Fruit fly (Drosophila melanogaster) whole organism, adult: ENCODE data around the gene Coq4.
A peak's percentile ranks its signal among the peaks of the same experiment; 100 is the strongest.

Experiments used
- CG11617 ChIP-seq: fragments of 200-800 bp; sonication (Bioruptor generic); optimal IDR thresholded peaks from 2 replicates; lab custom pipeline; 2017; ENCODE audit warnings: mild to moderate bottlenecking, missing biosample characterization, missing genetic modification reagents, missing genetic modification characterization
- CG12768 ChIP-seq: fragments of 200-800 bp; sonication (Bioruptor generic); optimal IDR thresholded peaks from 2 replicates; lab custom pipeline; 2017; ENCODE audit warnings: missing biosample characterization, missing genetic modification characterization, mild to moderate bottlenecking, moderate library complexity, missing genetic modification reagents
- CG14711 ChIP-seq: fragments of 200-800 bp; sonication (Bioruptor generic); optimal IDR thresholded peaks from 2 replicates; lab custom pipeline; 2018; ENCODE audit warnings: missing biosample characterization, mild to moderate bottlenecking, missing genetic modification characterization, moderate library complexity
- CG1620 ChIP-seq: fragments of 200-800 bp; sonication (Bioruptor generic); optimal IDR thresholded peaks from 2 replicates; lab custom pipeline; 2016; ENCODE audit warnings: missing biosample characterization, missing genetic modification characterization
- CG33017 ChIP-seq: fragments of 200-800 bp; sonication (Bioruptor generic); optimal IDR thresholded peaks from 2 replicates; lab custom pipeline; 2018; ENCODE audit warnings: missing biosample characterization, mild to moderate bottlenecking, missing genetic modification characterization, moderate library complexity
- CG5204 ChIP-seq: fragments of 200-800 bp; sonication (Bioruptor generic); optimal IDR thresholded peaks from 2 replicates; lab custom pipeline; 2016; ENCODE audit warnings: missing biosample characterization, missing genetic modification characterization
- CG7045 ChIP-seq: fragments of 200-800 bp; sonication (Bioruptor generic); optimal IDR thresholded peaks from 2 replicates; lab custom pipeline; 2017; ENCODE audit warnings: missing biosample characterization, mild to moderate bottlenecking, missing genetic modification characterization
- CG7101 ChIP-seq: fragments of 200-800 bp; sonication (Bioruptor generic); optimal IDR thresholded peaks from 2 replicates; lab custom pipeline; 2018; ENCODE audit warnings: missing biosample characterization, mild to moderate bottlenecking, missing genetic modification characterization, moderate library complexity
- Clk ChIP-seq: fragments of 200-800 bp; sonication (Bioruptor generic); optimal IDR thresholded peaks from 2 replicates; lab custom pipeline; 2017; ENCODE audit warnings: missing biosample characterization, missing genetic modification characterization
- Crg-1 ChIP-seq: fragments of 200-800 bp; sonication (Bioruptor generic); optimal IDR thresholded peaks from 2 replicates; lab custom pipeline; 2016; ENCODE audit warnings: missing biosample characterization, missing genetic modification characterization
- Hr96 ChIP-seq: fragments of 200-800 bp; sonication (Bioruptor generic); optimal IDR thresholded peaks from 2 replicates; lab custom pipeline; 2016; ENCODE audit warnings: missing biosample characterization, missing genetic modification characterization
- Mnt ChIP-seq: fragments of 200-800 bp; sonication (Bioruptor generic); optimal IDR thresholded peaks from 2 replicates; lab custom pipeline; 2016; ENCODE audit warnings: missing biosample characterization, mild to moderate bottlenecking, missing genetic modification characterization
- bab1 ChIP-seq: fragments of 200-800 bp; sonication (Bioruptor generic); optimal IDR thresholded peaks from 3 replicates; lab custom pipeline; 2019; ENCODE audit warnings: missing biosample characterization, mild to moderate bottlenecking, missing genetic modification characterization, moderate library complexity
- cic ChIP-seq: fragments of 200-800 bp; sonication (Bioruptor generic); optimal IDR thresholded peaks from 2 replicates; lab custom pipeline; 2017; ENCODE audit warnings: missing biosample characterization, mild to moderate bottlenecking, missing genetic modification characterization, moderate library complexity
- cnc ChIP-seq, 2 experiments: fragments of >200 bp; optimal IDR thresholded peaks; 2 replicates each; lab custom pipeline; 2017
- kay ChIP-seq: fragments of 200-800 bp; sonication (Bioruptor generic); peaks from one replicate; lab custom pipeline; 2016; ENCODE audit warnings: missing biosample characterization, missing genetic modification characterization, borderline replicate concordance
- ovo ChIP-seq: fragments of 200-800 bp; sonication (Bioruptor generic); optimal IDR thresholded peaks from 2 replicates; lab custom pipeline; 2016; ENCODE audit warnings: missing biosample characterization, missing genetic modification characterization
- pad ChIP-seq: fragments of 200-800 bp; sonication (Bioruptor generic); optimal IDR thresholded peaks from 3 replicates; lab custom pipeline; 2017; ENCODE audit warnings: missing biosample characterization, missing genetic modification characterization, mild to moderate bottlenecking, moderate library complexity, missing genetic modification reagents
- tj ChIP-seq: fragments of 200-800 bp; sonication (Bioruptor generic); optimal IDR thresholded peaks from 3 replicates; lab custom pipeline; 2017; ENCODE audit warnings: missing biosample characterization, mild to moderate bottlenecking, missing genetic modification characterization, moderate library complexity
- toe ChIP-seq: fragments of 200-800 bp; sonication (Bioruptor generic); optimal IDR thresholded peaks from 2 replicates; lab custom pipeline; 2016; ENCODE audit warnings: missing biosample characterization, missing genetic modification characterization

Gene Coq4

dm6 chr3L:17433555-17433954 lies at the start of gene Coq4, which contains the start of gene CG32176:
Coq4 (minus strand) TSS chr3L:17433621.
CG32176 (plus strand) TSS chr3L:17433868.
- TF ChIP-seq pad (GFP tag; lab: Kevin White, UChicago) (peak; percentile 81), CG33017 (tag; lab: Kevin White, UChicago) (peak; percentile 93), CG1620 (peak; percentile 98), Clk (peak; percentile 90), ovo (peak; percentile 90), tj (GFP tag; lab: Kevin White, UChicago) (peak; percentile 82), cnc (optimal IDR thresholded peaks at IDR 0.05; lab: Kevin White, UChicago) (no peak), CG14711 (tag; lab: Kevin White, UChicago) (peak; percentile 88), cic (GFP tag; lab: Kevin White, UChicago) (peak; percentile 17), CG7101 (tag; lab: Kevin White, UChicago) (peak; percentile 96), Mnt (GFP tag; lab: Kevin White, UChicago) (peak; percentile 90), CG7045 (GFP tag; lab: Kevin White, UChicago) (peak; percentile 96), toe (peak; percentile 98), CG12768 (GFP tag; lab: Kevin White, UChicago) (peak; percentile 93), kay (GFP tag; lab: Kevin White, UChicago) (peak; percentile 98), Hr96 (GFP tag; lab: Kevin White, UChicago) (peak; percentile 96), Crg-1 (GFP tag; lab: Kevin White, UChicago) (peak; percentile 96), bab1 (peak; percentile 97), CG11617 (GFP tag; lab: Kevin White, UChicago) (peak; percentile 94), CG5204 (GFP tag; lab: Kevin White, UChicago) (peak; percentile 98)

- TF ChIP-seq pad (GFP tag; lab: Kevin White, UChicago): no peak
- TF ChIP-seq cnc (optimal IDR thresholded peaks at IDR 0.05; lab: Kevin White, UChicago): no peak
- no peak for TF ChIP-seq CG7101 (tag; lab: Kevin White, UChicago)
- no peak for TF ChIP-seq toe
- no peak for TF ChIP-seq kay (GFP tag; lab: Kevin White, UChicago)
- TF ChIP-seq tj (GFP tag; lab: Kevin White, UChicago): no peak
- TF ChIP-seq CG1620: no peak
- no peak for TF ChIP-seq bab1
- no peak for TF ChIP-seq CG33017 (tag; lab: Kevin White, UChicago)
- no peak for TF ChIP-seq Crg-1 (GFP tag; lab: Kevin White, UChicago)
These were observed 45.4 kb upstream of the Coq4 start, which contains the start of the genes CG13733 and qjt for dm6 chr3L:17478826-17479225. CG13733 (minus strand) TSS chr3L:17478926. qjt (plus strand) TSS chr3L:17479096.

dm6 chr3L:17476496-17476895 lies 43.1 kb upstream of the Coq4 start:
- TF ChIP-seq Hr96 (GFP tag; lab: Kevin White, UChicago): no peak
- TF ChIP-seq bab1: no peak
- TF ChIP-seq pad (GFP tag; lab: Kevin White, UChicago): no peak
- no peak for TF ChIP-seq CG7101 (tag; lab: Kevin White, UChicago)
- no peak for TF ChIP-seq Mnt (GFP tag; lab: Kevin White, UChicago)
- TF ChIP-seq CG33017 (tag; lab: Kevin White, UChicago): no peak

- TF ChIP-seq tj (GFP tag; lab: Kevin White, UChicago) (peak; percentile 52), CG33017 (tag; lab: Kevin White, UChicago) (no peak), CG7045 (GFP tag; lab: Kevin White, UChicago) (peak; percentile 52), Crg-1 (GFP tag; lab: Kevin White, UChicago) (peak; percentile 51), CG11617 (GFP tag; lab: Kevin White, UChicago) (peak; percentile 55), CG1620 (peak; percentile 33), CG5204 (GFP tag; lab: Kevin White, UChicago) (no peak), CG12768 (GFP tag; lab: Kevin White, UChicago) (no peak), CG14711 (tag; lab: Kevin White, UChicago) (peak; percentile 67), cnc (optimal IDR thresholded peaks at IDR 0.05; lab: Kevin White, UChicago) (no peak), Mnt (GFP tag; lab: Kevin White, UChicago) (peak; percentile 51), CG7101 (tag; lab: Kevin White, UChicago) (no peak), toe (peak; percentile 45), kay (GFP tag; lab: Kevin White, UChicago) (peak; percentile 80), Hr96 (GFP tag; lab: Kevin White, UChicago) (no peak), cic (GFP tag; lab: Kevin White, UChicago) (peak; percentile 10), ovo (peak; percentile 42), bab1 (peak; percentile 83)
These were observed 42.6 kb upstream of the Coq4 start, which contains the start of gene CG34250 for dm6 chr3L:17475979-17476393. CG34250 (plus strand) TSS chr3L:17476222.

dm6 chr3L:17474711-17475451 lies 41.5 kb upstream of the Coq4 start, which contains the start of the genes UQCR-Q and CG46525:
UQCR-Q (plus strand) TSS chr3L:17474761.
CG46525 (plus strand) TSS chr3L:17475220.
- TF ChIP-seq CG11617 (GFP tag; lab: Kevin White, UChicago) (no peak), bab1 (peak; percentile 53), cic (GFP tag; lab: Kevin White, UChicago) (no peak), Mnt (GFP tag; lab: Kevin White, UChicago) (peak; percentile 17), Hr96 (GFP tag; lab: Kevin White, UChicago) (no peak), CG14711 (tag; lab: Kevin White, UChicago) (peak; percentile 3), ovo (no peak)

- TF ChIP-seq CG14711 (tag; lab: Kevin White, UChicago): no peak
These were observed 40.5 kb upstream of the Coq4 start for dm6 chr3L:17473889-17474288.
